Worm (Caenorhabditis elegans): Measurements from ENCODE around the gene mif-4.

mif-4 gene

DNA sequence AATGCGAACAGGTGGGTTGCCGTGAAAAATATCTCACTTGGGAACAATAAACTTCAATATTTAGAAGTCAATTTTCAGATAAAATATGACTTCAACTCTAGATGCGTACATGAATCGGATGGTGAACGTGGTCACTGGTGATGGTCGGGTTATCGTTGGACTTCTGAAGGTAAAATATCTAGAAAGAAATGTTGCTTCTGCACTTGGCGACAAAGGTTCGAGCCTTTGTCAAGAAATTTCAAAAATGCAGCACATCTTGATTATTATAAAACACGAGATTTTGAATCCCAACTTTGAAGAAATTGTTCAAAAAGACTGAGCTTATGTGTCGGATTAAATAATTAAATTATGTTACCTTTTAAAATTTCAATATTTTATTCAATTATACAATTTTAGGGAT, 9.3 kb downstream of the mif-4 start, which contains the start of gene lsm-8:
Gene lsm-8, plus strand, starts transcription at position 79 of the 400 bp plus-strand sequence.
- TF ChIP-seq elt-3 (tag; optimal IDR thresholded peaks at IDR 0.05): no peak
- TF ChIP-seq unc-62 (GFP tag; optimal IDR thresholded peaks at IDR 0.05): no peak
- no peak for TF ChIP-seq nhr-77 (tag; optimal IDR thresholded peaks at IDR 0.05)
- no peak for TF ChIP-seq lin-11 (tag; optimal IDR thresholded peaks at IDR 0.05)
- no peak for TF ChIP-seq nhr-21 (tag; optimal IDR thresholded peaks at IDR 0.05)
- no peak for TF ChIP-seq ceh-82 (tag; optimal IDR thresholded peaks at IDR 0.05)
- no peak for TF ChIP-seq nhr-6 (tag; optimal IDR thresholded peaks at IDR 0.05)
- TF ChIP-seq sma-9 (GFP tag; optimal IDR thresholded peaks at IDR 0.05): no peak
- TF ChIP-seq sma-9 (tag; optimal IDR thresholded peaks at IDR 0.05): no peak
- no peak for TF ChIP-seq mab-5 (tag; optimal IDR thresholded peaks at IDR 0.05)
- TF ChIP-seq blmp-1 (tag; optimal IDR thresholded peaks at IDR 0.05; ENCODE audit: insufficient read depth): no peak
- TF ChIP-seq Y55F3AM.14 (GFP tag; optimal IDR thresholded peaks at IDR 0.05): no peak
- no peak for TF ChIP-seq sem-4 (tag; optimal IDR thresholded peaks at IDR 0.05)
- no peak for TF ChIP-seq sma-3 (GFP tag; optimal IDR thresholded peaks at IDR 0.05)
- TF ChIP-seq fos-1 (tag; optimal IDR thresholded peaks at IDR 0.05): no peak
- TF ChIP-seq ztf-4 (tag; optimal IDR thresholded peaks at IDR 0.05): no peak

DNA sequence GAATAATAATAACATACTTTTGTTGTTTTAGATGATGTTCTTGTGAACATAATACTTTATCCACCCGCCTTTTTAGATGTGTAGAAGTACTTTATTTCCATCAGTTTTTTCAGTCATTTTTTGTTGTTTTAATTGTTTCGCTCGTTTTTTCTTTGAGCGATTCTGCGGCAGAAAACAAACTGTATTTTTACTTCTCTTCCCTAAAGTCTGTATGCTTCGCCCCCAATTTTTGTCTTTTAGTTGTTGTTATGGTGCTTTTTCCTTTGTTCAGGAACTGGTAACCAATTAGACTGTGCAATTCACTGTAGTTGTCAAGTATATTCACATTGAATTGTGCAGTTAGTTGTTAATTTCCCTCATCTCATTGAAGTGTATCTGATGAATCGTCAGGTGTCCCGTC, 10.0 kb downstream of the mif-4 start:
- TF ChIP-seq aly-2 (tag; optimal IDR thresholded peaks at IDR 0.05) (no peak), F13H6.1 (tag; optimal IDR thresholded peaks at IDR 0.05) (no peak), blmp-1 (tag; optimal IDR thresholded peaks at IDR 0.05; ENCODE audit: insufficient read depth) (no peak), elt-3 (tag; optimal IDR thresholded peaks at IDR 0.05) (no peak), gmeb-1 (tag; optimal IDR thresholded peaks at IDR 0.05) (no peak), ceh-82 (tag; optimal IDR thresholded peaks at IDR 0.05) (no peak), unc-39 (tag; optimal IDR thresholded peaks at IDR 0.05) (no peak), Y55F3AM.14 (GFP tag; optimal IDR thresholded peaks at IDR 0.05) (no peak), elt-1 (tag; optimal IDR thresholded peaks at IDR 0.05) (no peak), nhr-6 (tag; optimal IDR thresholded peaks at IDR 0.05) (no peak), lin-39 (tag; optimal IDR thresholded peaks at IDR 0.05) (no peak)

DNA sequence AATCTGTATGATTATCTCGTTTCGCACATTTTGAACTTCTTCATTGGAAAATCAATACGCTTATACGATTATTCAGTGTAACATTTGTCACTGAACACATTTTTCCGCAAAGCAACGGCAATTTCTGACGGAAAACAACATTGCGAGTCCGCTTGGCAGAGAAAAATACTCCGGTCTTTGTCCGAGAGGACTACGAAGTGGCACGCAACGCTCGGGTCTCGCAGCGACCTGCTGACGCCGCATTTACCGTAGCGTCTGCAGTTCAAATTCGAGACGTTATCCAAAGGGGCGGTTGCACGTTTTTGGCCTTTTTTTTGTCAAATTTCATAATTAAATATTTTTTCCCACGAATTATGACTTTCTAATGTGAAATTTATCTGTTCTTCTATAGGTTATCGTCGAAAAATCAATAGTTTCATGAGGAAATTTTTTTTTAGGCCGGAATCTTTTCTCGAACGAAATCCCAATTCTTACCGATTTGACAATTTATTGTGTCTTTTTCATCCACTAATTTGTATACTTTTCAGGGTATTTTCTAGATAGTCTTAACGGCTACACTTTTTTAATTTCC, 12.1 kb downstream of the mif-4 start, which contains the start of gene sqd-1:
Gene sqd-1, plus strand, starts transcription at position 521 of the 571 bp plus-strand sequence.
- no peak for TF ChIP-seq dmd-4 (tag; optimal IDR thresholded peaks at IDR 0.05)
- no peak for TF ChIP-seq aly-2 (tag; optimal IDR thresholded peaks at IDR 0.05)
- TF ChIP-seq lin-13 (GFP tag; optimal IDR thresholded peaks at IDR 0.05): peak; percentile 96
- TF ChIP-seq nhr-21 (tag; optimal IDR thresholded peaks at IDR 0.05): peak; percentile 97
- TF ChIP-seq nhr-12 (tag; optimal IDR thresholded peaks at IDR 0.05): no peak
- TF ChIP-seq ceh-82 (tag; optimal IDR thresholded peaks at IDR 0.05): peak; percentile 91
- TF ChIP-seq Y55F3AM.14 (GFP tag; optimal IDR thresholded peaks at IDR 0.05): peak; percentile 84
- TF ChIP-seq lsy-2 (tag; optimal IDR thresholded peaks at IDR 0.05): peak; percentile 98 to 99
- TF ChIP-seq crh-2 (tag; optimal IDR thresholded peaks at IDR 0.05): peak; percentile 96
- TF ChIP-seq nhr-11 (tag; optimal IDR thresholded peaks at IDR 0.05): no peak
- peak; percentile 89 for TF ChIP-seq nhr-129 (tag; optimal IDR thresholded peaks at IDR 0.05)
- TF ChIP-seq nhr-77 (tag; optimal IDR thresholded peaks at IDR 0.05): peak; percentile 56
- peak; percentile 97 for TF ChIP-seq sma-3 (GFP tag; optimal IDR thresholded peaks at IDR 0.05)
- peak; percentile 39 for TF ChIP-seq unc-62 (GFP tag; optimal IDR thresholded peaks at IDR 0.05)
- TF ChIP-seq nhr-237 (tag; optimal IDR thresholded peaks at IDR 0.05): peak; percentile 35
- peak; percentile 88 for TF ChIP-seq mab-5 (tag; optimal IDR thresholded peaks at IDR 0.05)
- TF ChIP-seq peb-1 (tag; optimal IDR thresholded peaks at IDR 0.05): no peak
- TF ChIP-seq ceh-16 (tag; optimal IDR thresholded peaks at IDR 0.05): peak; percentile 94
- no peak for TF ChIP-seq unc-39 (tag; optimal IDR thresholded peaks at IDR 0.05)
- peak; percentile 27 to 69 for TF ChIP-seq mdl-1 (tag; optimal IDR thresholded peaks at IDR 0.05)
- no peak for TF ChIP-seq nhr-23 (tag; optimal IDR thresholded peaks at IDR 0.05)
- peak; percentile 91 for TF ChIP-seq nhr-6 (tag; optimal IDR thresholded peaks at IDR 0.05)
- TF ChIP-seq unc-55 (GFP tag; optimal IDR thresholded peaks at IDR 0.05): peak; percentile 98
- TF ChIP-seq zag-1 (tag; optimal IDR thresholded peaks at IDR 0.05): peak; percentile 78
- peak; percentile 87 for TF ChIP-seq R02D3.7 (tag; optimal IDR thresholded peaks at IDR 0.05)
- peak; percentile 97 for TF ChIP-seq nhr-25 (tag; optimal IDR thresholded peaks at IDR 0.05)
- peak; percentile 67 for TF ChIP-seq blmp-1 (tag; optimal IDR thresholded peaks at IDR 0.05; ENCODE audit: insufficient read depth)
- TF ChIP-seq mbf-1 (tag; optimal IDR thresholded peaks at IDR 0.05): no peak
- TF ChIP-seq ZK546.5 (tag; optimal IDR thresholded peaks at IDR 0.05): peak; percentile 100
- no peak for TF ChIP-seq lin-39 (tag; optimal IDR thresholded peaks at IDR 0.05)
- TF ChIP-seq elt-1 (tag; optimal IDR thresholded peaks at IDR 0.05): no peak
- TF ChIP-seq ztf-4 (tag; optimal IDR thresholded peaks at IDR 0.05): peak; percentile 84
- TF ChIP-seq snpc-4 (tag; optimal IDR thresholded peaks at IDR 0.05): peak; percentile 84
- TF ChIP-seq egl-27 (tag; optimal IDR thresholded peaks at IDR 0.05): peak; percentile 91
- peak; percentile 88 for TF ChIP-seq nhr-10 (tag; optimal IDR thresholded peaks at IDR 0.05)
- peak; percentile 95 for TF ChIP-seq F13H6.1 (tag; optimal IDR thresholded peaks at IDR 0.05)
- no peak for TF ChIP-seq elt-3 (tag; optimal IDR thresholded peaks at IDR 0.05)
- TF ChIP-seq skn-1 (tag; optimal IDR thresholded peaks at IDR 0.05): peak; percentile 68
- TF ChIP-seq ama-1 (optimal IDR thresholded peaks at IDR 0.05): peak; percentile 60
- peak; percentile 98 for TF ChIP-seq sma-9 (GFP tag; optimal IDR thresholded peaks at IDR 0.05)
- no peak for TF ChIP-seq sma-9 (tag; optimal IDR thresholded peaks at IDR 0.05)
- TF ChIP-seq gmeb-1 (tag; optimal IDR thresholded peaks at IDR 0.05): peak; percentile 95
- TF ChIP-seq C34F6.9 (tag; optimal IDR thresholded peaks at IDR 0.05): peak; percentile 95
- TF ChIP-seq fos-1 (tag; optimal IDR thresholded peaks at IDR 0.05): peak; percentile 85

Data from whole organism, L2 larva.